Worm (Caenorhabditis elegans) whole organism, early embryonic: ENCODE results near the gene Y54G2A.32.

Source experiments
- ama-1 ChIP-seq: fragments of 150-350 bp; optimal IDR thresholded peaks from 2 replicates; lab custom pipeline; 2014
- ets-7 ChIP-seq: sonication (generic microtip); optimal IDR thresholded peaks from 2 replicates; lab custom pipeline; 2016; ENCODE audit warnings: missing genotype, missing genetic modification characterization, missing compliant biosample characterization
- hmbx-1 ChIP-seq: sonication (generic microtip); optimal IDR thresholded peaks from 2 replicates; lab custom pipeline; 2016; ENCODE audit warnings: mild to moderate bottlenecking, missing genetic modification characterization, missing compliant biosample characterization
- hmg-4 ChIP-seq: fragments of 200-800 bp; sonication (Bioruptor generic); optimal IDR thresholded peaks from 2 replicates; lab custom pipeline; 2018; ENCODE audit warnings: mild to moderate bottlenecking, missing genetic modification characterization, missing compliant biosample characterization
- pes-1 ChIP-seq: fragments of 200-800 bp; sonication (Bioruptor generic); IDR thresholded peaks from 2 replicates; pipeline ENCODE4 v1.3.6; 2022; ENCODE audit warnings: missing genetic modification reagents, missing genetic modification characterization, missing compliant biosample characterization
- tbx-11 ChIP-seq: fragments of 200-800 bp; sonication (Bioruptor generic); IDR thresholded peaks from 2 replicates; pipeline ENCODE4 v1.3.6; 2022; ENCODE audit warnings: missing genetic modification characterization, missing compliant biosample characterization
- tra-4 ChIP-seq: sonication (generic microtip); optimal IDR thresholded peaks from 2 replicates; lab custom pipeline; 2017; ENCODE audit warnings: missing genetic modification characterization, missing compliant biosample characterization

DNA sequence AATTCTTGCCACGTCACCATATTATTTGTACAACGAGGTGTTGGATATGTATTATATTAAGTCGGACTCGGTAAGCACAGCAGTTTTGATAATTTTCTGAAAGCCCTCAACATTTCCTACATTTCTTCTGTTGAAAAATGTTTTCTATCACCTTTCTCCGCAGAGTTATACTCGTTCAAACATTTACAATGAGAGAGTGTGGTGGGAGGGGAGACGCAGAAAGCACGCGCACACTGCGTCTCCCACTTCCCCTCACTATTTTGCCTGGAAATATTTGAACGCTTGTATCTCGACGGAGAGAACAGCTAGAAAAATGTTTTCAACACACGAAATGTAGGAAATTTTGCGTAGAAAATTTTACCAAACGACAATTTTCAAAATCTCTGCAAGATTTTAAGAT, 39.6 kb upstream of the Y54G2A.32 start:
- TF ChIP-seq tbx-11 (GFP tag; lab: Robert Waterston, UW) (no peak), ama-1 (lab: Kevin White, UChicago) (no peak), hmg-4 (GFP tag; lab: Kevin White, UChicago) (no peak), pes-1 (no peak), ets-7 (tag; lab: Kevin White, UChicago) (no peak), hmbx-1 (tag; lab: Kevin White, UChicago) (no peak), tra-4 (tag; lab: Kevin White, UChicago) (no peak)
